Fruit fly (Drosophila melanogaster): ENCODE data around the gene XNP.

The XNP gene

DNA sequence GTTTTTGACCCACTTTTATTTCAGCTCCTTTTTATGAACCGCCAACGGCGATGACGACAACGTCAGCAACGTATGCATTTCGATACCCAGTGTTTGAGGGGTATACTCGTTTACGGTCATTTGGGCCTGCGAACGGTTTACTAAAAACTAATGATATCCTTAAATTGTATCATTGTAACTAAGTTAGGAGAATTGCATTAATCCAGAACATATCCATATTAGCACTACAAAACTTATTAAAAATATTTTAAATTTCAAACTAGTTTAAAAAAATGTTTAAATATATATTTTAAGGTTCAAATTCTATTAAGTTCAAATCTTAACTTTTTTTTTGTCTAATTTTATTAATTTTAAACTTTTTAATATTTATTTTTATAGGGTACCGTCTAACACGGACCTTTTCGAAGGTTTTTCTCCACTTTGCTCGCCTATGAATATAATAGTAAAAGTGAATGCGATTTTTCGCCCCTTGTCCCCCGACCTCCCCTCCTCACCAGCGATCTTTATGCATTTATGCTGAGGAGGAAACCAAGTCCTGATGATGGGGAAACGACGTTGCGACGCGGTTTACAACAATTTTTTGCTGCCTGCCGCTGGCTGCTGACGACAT lies 23.3 kb downstream of the XNP start (continued):
- TF ChIP-seq bab2 (GFP tag; optimal IDR thresholded peaks at IDR 0.05) (no peak), NC2β (GFP tag; optimal IDR thresholded peaks at IDR 0.05) (no peak)

DNA sequence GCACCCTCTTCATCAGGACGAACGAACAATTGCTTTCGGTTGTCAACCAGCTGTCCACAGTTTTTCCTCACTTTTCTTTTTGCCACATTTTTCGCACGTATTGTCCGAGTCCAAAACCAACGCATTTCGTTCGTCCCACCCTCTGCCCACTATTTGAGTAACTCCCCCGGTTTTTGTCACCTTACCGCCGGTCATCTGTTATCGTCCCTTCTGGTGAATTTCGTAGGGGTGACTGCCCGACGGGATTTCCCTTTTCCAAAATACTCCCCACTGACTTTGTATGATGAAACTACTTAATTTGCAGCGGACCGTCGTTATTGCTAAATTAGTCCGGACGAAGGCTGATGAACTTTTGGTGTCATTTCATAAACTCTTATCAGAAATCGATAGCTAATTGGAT lies 25.5 kb downstream of the XNP start:
- TF ChIP-seq Ets65A (GFP tag) (peak; percentile 16), chif (GFP tag; optimal IDR thresholded peaks at IDR 0.05) (no peak), mirr (GFP tag; optimal IDR thresholded peaks at IDR 0.05) (no peak), pros (GFP tag; optimal IDR thresholded peaks at IDR 0.05) (peak; percentile 50), onecut (GFP tag; IDR thresholded peaks at IDR 0.05) (peak; percentile 12; the same call in 1 of the 2 replicates), bsh (GFP tag; optimal IDR thresholded peaks at IDR 0.05) (no peak), luna (GFP tag; optimal IDR thresholded peaks at IDR 0.05) (no peak), usp (GFP tag; optimal IDR thresholded peaks at IDR 0.05) (no peak), CG17802 (tag; optimal IDR thresholded peaks at IDR 0.05) (no peak), sima (GFP tag; optimal IDR thresholded peaks at IDR 0.05) (no peak), CG3407 (GFP tag; optimal IDR thresholded peaks at IDR 0.05) (no peak), grau (tag; optimal IDR thresholded peaks at IDR 0.05) (no peak), fd64A (GFP tag; optimal IDR thresholded peaks at IDR 0.05) (no peak), sens (GFP tag) (peak; percentile 63), ab (GFP tag; optimal IDR thresholded peaks at IDR 0.05) (no peak), Bteb2 (GFP tag; optimal IDR thresholded peaks at IDR 0.05) (no peak), TFAM (GFP tag; optimal IDR thresholded peaks at IDR 0.05) (no peak), sisA (GFP tag; IDR thresholded peaks at IDR 0.05) (no peak), CG10565 (GFP tag; optimal IDR thresholded peaks at IDR 0.05) (no peak), CG11560 (tag; IDR thresholded peaks at IDR 0.05) (no peak), Nf-YA (GFP tag; IDR thresholded peaks at IDR 0.05) (no peak), caup (GFP tag; optimal IDR thresholded peaks at IDR 0.05; ENCODE audit: severe bottlenecking) (no peak), Max (GFP tag; optimal IDR thresholded peaks at IDR 0.05) (no peak), Kr (GFP tag; optimal IDR thresholded peaks at IDR 0.05) (no peak)

DNA sequence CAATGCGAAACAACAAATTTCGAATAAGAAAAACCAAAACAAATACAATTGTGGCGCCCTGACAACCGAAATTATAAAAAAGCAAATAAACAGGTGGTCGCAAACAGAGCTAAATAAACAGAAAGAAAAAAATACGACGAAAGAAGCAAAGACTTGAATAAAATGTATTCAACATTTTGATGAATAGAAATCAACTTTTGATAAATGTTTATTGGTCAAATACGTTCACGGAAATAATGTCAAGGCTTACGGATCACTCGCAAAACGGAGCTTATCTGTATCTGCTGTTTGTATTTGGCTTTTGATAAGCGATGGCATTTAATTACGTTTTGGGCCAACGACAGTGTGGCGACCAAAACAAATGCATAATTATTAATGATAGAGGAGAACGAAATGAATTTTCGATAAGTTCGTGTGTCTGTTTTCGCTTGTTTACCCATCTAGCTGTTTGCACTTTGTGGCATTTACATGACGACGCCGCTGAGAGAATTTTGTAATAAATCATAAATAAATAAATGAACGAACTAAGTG lies 29.4 kb downstream of the XNP start:
- TF ChIP-seq NC2α (GFP tag; optimal IDR thresholded peaks at IDR 0.05) (peak; percentile 14), Dip3 (GFP tag; optimal IDR thresholded peaks at IDR 0.05) (no peak), Hmx (GFP tag; optimal IDR thresholded peaks at IDR 0.05) (no peak), tx (GFP tag; optimal IDR thresholded peaks at IDR 0.05) (no peak), CG16813 (GFP tag; IDR thresholded peaks at IDR 0.05; ENCODE audit: partially characterized antibody) (no peak), HLH54F (GFP tag; optimal IDR thresholded peaks at IDR 0.05) (no peak), cwo (GFP tag; optimal IDR thresholded peaks at IDR 0.05) (peak; percentile 3), CG13123 (GFP tag; optimal IDR thresholded peaks at IDR 0.05) (peak; percentile 19), CG9932 (GFP tag; IDR thresholded peaks at IDR 0.05) (no peak), CG7839 (tag; optimal IDR thresholded peaks at IDR 0.05) (peak; percentile 40), seq (GFP tag; IDR thresholded peaks at IDR 0.05) (no peak; the same call in 1 of the 2 replicates), CG16815 (GFP tag; optimal IDR thresholded peaks at IDR 0.05) (no peak), CG1603 (tag; optimal IDR thresholded peaks at IDR 0.05) (peak; percentile 50), Elba2 (GFP tag; optimal IDR thresholded peaks at IDR 0.05) (no peak), CG14441 (GFP tag; IDR thresholded peaks at IDR 0.05) (0 out of 2 replicates have a peak, but pooled peaks have one; percentile 5), CG2120 (GFP tag; optimal IDR thresholded peaks at IDR 0.05) (peak; percentile 33), bsh (GFP tag; optimal IDR thresholded peaks at IDR 0.05) (peak in 1 of 2 experiments; percentile 11), CG6813 (GFP tag; optimal IDR thresholded peaks at IDR 0.05) (peak; percentile 64), insv (GFP tag; optimal IDR thresholded peaks at IDR 0.05) (peak in 1 of 2 experiments; percentile 34), Opbp (GFP tag; IDR thresholded peaks at IDR 0.05; ENCODE audit: partially characterized antibody) (no peak), CG34376 (GFP tag; optimal IDR thresholded peaks at IDR 0.05) (peak; percentile 18), CG7357 (GFP tag; IDR thresholded peaks at IDR 0.05) (no peak), Mes4 (GFP tag; optimal IDR thresholded peaks at IDR 0.05) (peak; percentile 47), CG11456 (GFP tag; IDR thresholded peaks at IDR 0.05) (no peak)

Data from whole organism, embryonic.